Worm (Caenorhabditis elegans) whole organism, midembryonic: ENCODE data around the gene str-264.

Experiments
- cog-1 ChIP-seq: sonication (generic microtip); optimal IDR thresholded peaks from 2 replicates; lab custom pipeline; 2016; ENCODE audit warnings: missing genetic modification characterization, missing compliant biosample characterization
- klf-2 ChIP-seq: fragments of 200-800 bp; sonication (Bioruptor generic); conservative IDR thresholded peaks from 2 replicates; pipeline ENCODE4 v1.3.6; 2022; ENCODE audit warnings: missing genetic modification reagents, missing genetic modification characterization, missing compliant biosample characterization
- ref-1 ChIP-seq: fragments of 200-800 bp; sonication (Bioruptor generic); conservative IDR thresholded peaks from 2 replicates; pipeline ENCODE4 v1.3.6; 2022; ENCODE audit warnings: missing genetic modification reagents, missing genetic modification characterization, missing compliant biosample characterization
- tab-1 ChIP-seq: fragments of 200-800 bp; sonication (Bioruptor generic); IDR thresholded peaks from 2 replicates; pipeline ENCODE4 v1.3.6; 2022; ENCODE audit warnings: missing genetic modification characterization, missing compliant biosample characterization
- ztf-23 ChIP-seq: fragments of 200-800 bp; sonication (Bioruptor generic); IDR thresholded peaks from 2 replicates; pipeline ENCODE4 v1.3.6; 2022; ENCODE audit warnings: missing genetic modification reagents, missing genetic modification characterization, missing compliant biosample characterization

DNA sequence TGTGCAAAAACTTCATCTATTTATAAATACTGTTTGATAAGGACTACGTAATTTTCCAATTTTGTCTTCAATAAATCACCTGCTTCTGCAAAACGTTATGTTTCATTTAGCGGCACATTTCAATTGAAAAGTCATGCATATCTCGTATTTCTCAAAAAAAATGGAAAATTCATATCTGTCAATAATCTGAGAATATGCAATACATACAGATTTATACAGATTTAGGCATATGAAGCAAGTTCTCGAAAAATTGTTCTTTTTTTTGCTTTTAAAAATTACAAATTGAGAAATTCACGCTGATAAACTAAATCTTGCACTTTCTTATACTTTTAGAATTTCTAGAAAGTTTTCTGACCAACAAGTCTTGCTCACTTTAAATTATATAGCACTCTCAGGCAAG, 48.2 kb downstream of the str-264 start, which contains the start of gene T26H5.11:
- TF ChIP-seq cog-1 (no peak), ref-1 (GFP tag; lab: Robert Waterston, UW) (no peak), klf-2 (GFP tag; lab: Robert Waterston, UW) (no peak), ztf-23 (GFP tag; lab: Robert Waterston, UW) (no peak), tab-1 (GFP tag; lab: Robert Waterston, UW) (no peak)
